Worm (Caenorhabditis elegans) whole organism, young adult: ENCODE measurements around the gene srg-21.

Experiments
- Y56A3A.18 ChIP-seq: fragments of 200-800 bp; sonication (Bioruptor generic); IDR thresholded peaks from 2 replicates; pipeline ENCODE4 v1.3.6; 2022; ENCODE audit warnings: missing genetic modification reagents, missing genetic modification characterization, missing compliant biosample characterization
- ama-1 ChIP-seq, 3 experiments: fragments of 150-350 bp in 1 of 3; sonication (generic microtip) in 2 of 3; optimal IDR thresholded peaks; 2 replicates each; lab custom pipeline; 2014 to 2018; ENCODE audit warnings: missing biosample characterization in 2 of 3, missing genetic modification characterization in 2 of 3, missing genetic modification reagents in 2 of 3
- aptf-2 ChIP-seq: fragments of 200-800 bp; sonication (Bioruptor generic); conservative IDR thresholded peaks from 2 replicates; pipeline ENCODE4 v1.3.6; 2022; ENCODE audit warnings: missing genetic modification reagents, missing genetic modification characterization, missing compliant biosample characterization
- chd-7 ChIP-seq: sonication (generic microtip); optimal IDR thresholded peaks from 2 replicates; lab custom pipeline; 2016; ENCODE audit warnings: mild to moderate bottlenecking, missing genetic modification characterization, moderate library complexity, missing compliant biosample characterization
- dpl-1 ChIP-seq: fragments of 150-350 bp; optimal IDR thresholded peaks from 2 replicates; lab custom pipeline; 2014; ENCODE audit warnings: missing biosample characterization, missing genetic modification reagents, missing genetic modification characterization
- efl-1 ChIP-seq: fragments of 150-350 bp; optimal IDR thresholded peaks from 2 replicates; lab custom pipeline; 2014; ENCODE audit warnings: missing biosample characterization, missing genetic modification reagents, missing genetic modification characterization
- ets-4 ChIP-seq: fragments of 200-800 bp; sonication (Bioruptor generic); optimal IDR thresholded peaks from 2 replicates; lab custom pipeline; 2018; ENCODE audit warnings: mild to moderate bottlenecking, missing genetic modification characterization, missing compliant biosample characterization
- lin-54 ChIP-seq: fragments of 200-800 bp; sonication (Bioruptor generic); optimal IDR thresholded peaks from 2 replicates; lab custom pipeline; 2018; ENCODE audit warnings: mild to moderate bottlenecking, missing genetic modification characterization, missing compliant biosample characterization
- mes-4 ChIP-seq: sonication (generic microtip); optimal IDR thresholded peaks from 2 replicates; lab custom pipeline; 2016; ENCODE audit warnings: missing genotype, missing genetic modification characterization, missing compliant biosample characterization
- nfya-2 ChIP-seq: fragments of 200-800 bp; sonication (Bioruptor generic); IDR thresholded peaks from 2 replicates; pipeline ENCODE4 v1.3.6; 2022; ENCODE audit warnings: missing genetic modification reagents, missing genetic modification characterization, missing compliant biosample characterization
- nhr-80 ChIP-seq: sonication (generic microtip); optimal IDR thresholded peaks from 2 replicates; lab custom pipeline; 2016; ENCODE audit warnings: missing genetic modification characterization, missing compliant biosample characterization
- pbrm-1 ChIP-seq: fragments of 200-800 bp; sonication (Bioruptor generic); IDR thresholded peaks from 2 replicates; pipeline ENCODE4 v1.3.6; 2022; ENCODE audit warnings: missing genetic modification reagents, missing genetic modification characterization, missing compliant biosample characterization

ce11 chrII:3076915-3077314, 14.3 kb downstream of the srg-21 start, which contains the start of gene Y25C1A.8:
- TF ChIP-seq ets-4 (GFP tag; lab: Kevin White, UChicago) (peak; percentile 78), ama-1 (optimal IDR thresholded peaks at IDR 0.05; lab: Kevin White, UChicago) (no peak), ama-1 (GFP tag; optimal IDR thresholded peaks at IDR 0.05; lab: Kevin White, UChicago) (peak in 1 of 2 experiments; percentile 16), lin-54 (peak; percentile 90), aptf-2 (GFP tag; lab: Robert Waterston, UW) (no peak), Y56A3A.18 (GFP tag; lab: Robert Waterston, UW) (no peak; the same call in 1 of the 2 replicates), nfya-2 (GFP tag; lab: Robert Waterston, UW) (no peak), nhr-80 (tag; lab: Kevin White, UChicago) (peak; percentile 41), chd-7 (tag; lab: Kevin White, UChicago) (no peak), dpl-1 (GFP tag; lab: Kevin White, UChicago) (peak; percentile 37), mes-4 (tag; lab: Kevin White, UChicago) (no peak), efl-1 (GFP tag; lab: Kevin White, UChicago) (peak; percentile 51), pbrm-1 (GFP tag; lab: Robert Waterston, UW) (peak; percentile 96)
